Fruit fly (Drosophila melanogaster) whole organism, embryonic: ENCODE data around the gene snk.
A peak's percentile ranks its signal among the peaks of the same experiment; 100 is the strongest.

Experiments used
- Abd-B ChIP-seq: fragments of 200-800 bp; sonication (Bioruptor generic); optimal IDR thresholded peaks from 2 replicates; lab custom pipeline; 2018; ENCODE audit warnings: missing biosample characterization, mild to moderate bottlenecking, missing genetic modification characterization, moderate library complexity
- Atf6 ChIP-seq: fragments of 200-800 bp; sonication (Bioruptor generic); IDR thresholded peaks from 2 replicates; pipeline ENCODE4 v1.3.6; 2022; ENCODE audit warnings: missing biosample characterization, missing genetic modification characterization
- Bgb ChIP-seq: fragments of 200-800 bp; sonication (Bioruptor generic); IDR thresholded peaks from 2 replicates; pipeline ENCODE4 v1.3.6; 2022; ENCODE audit warnings: missing biosample characterization, missing genetic modification characterization; ENCODE audit not compliant: partially characterized antibody
- CG10462 ChIP-seq: fragments of 200-800 bp; sonication (Bioruptor generic); optimal IDR thresholded peaks from 2 replicates; lab custom pipeline; 2016; ENCODE audit warnings: missing biosample characterization, missing genetic modification characterization
- CG10543 ChIP-seq: fragments of 200-800 bp; sonication (Bioruptor generic); optimal IDR thresholded peaks from 3 replicates; lab custom pipeline; 2017; ENCODE audit warnings: missing biosample characterization, mild to moderate bottlenecking, missing genetic modification characterization, moderate library complexity
- CG10979 ChIP-seq: fragments of 200-800 bp; sonication (Bioruptor generic); optimal IDR thresholded peaks from 2 replicates; lab custom pipeline; 2018; ENCODE audit warnings: missing biosample characterization, mild to moderate bottlenecking, missing genetic modification characterization, moderate library complexity
- CG14050 ChIP-seq: fragments of 200-800 bp; sonication (Bioruptor generic); IDR thresholded peaks from 3 replicates; pipeline ENCODE4 v1.3.6; 2022; ENCODE audit warnings: missing biosample characterization, missing genetic modification characterization
- CG18262 ChIP-seq: fragments of 200-800 bp; optimal IDR thresholded peaks from 3 replicates; lab custom pipeline; 2019; ENCODE audit warnings: missing biosample characterization, mild to moderate bottlenecking, missing genetic modification characterization, moderate library complexity
- CG18764 ChIP-seq: fragments of 200-800 bp; sonication (Bioruptor generic); optimal IDR thresholded peaks from 3 replicates; lab custom pipeline; 2016; ENCODE audit warnings: missing biosample characterization, missing genetic modification characterization
- CG31441 ChIP-seq: fragments of 200-800 bp; sonication (Bioruptor generic); IDR thresholded peaks from 2 replicates; pipeline ENCODE4 v1.3.6; 2022; ENCODE audit warnings: missing biosample characterization, missing genetic modification characterization
- CG3163 ChIP-seq: fragments of 200-800 bp; sonication (Bioruptor generic); optimal IDR thresholded peaks from 3 replicates; lab custom pipeline; 2016; ENCODE audit warnings: missing biosample characterization, missing genetic modification characterization
- CG32772 ChIP-seq: fragments of 200-800 bp; sonication (Bioruptor generic); IDR thresholded peaks from 2 replicates; pipeline ENCODE4 v1.3.6; 2022; ENCODE audit warnings: missing biosample characterization, missing genetic modification characterization
- CG5180 ChIP-seq: fragments of 200-800 bp; sonication (Bioruptor generic); optimal IDR thresholded peaks from 3 replicates; lab custom pipeline; 2017; ENCODE audit warnings: missing biosample characterization, missing genetic modification characterization, mild to moderate bottlenecking, moderate library complexity, missing genetic modification reagents
- CG6175 ChIP-seq: fragments of 200-800 bp; sonication (Bioruptor generic); IDR thresholded peaks from 3 replicates; pipeline ENCODE4 v1.3.6; 2022; ENCODE audit warnings: missing biosample characterization, missing genetic modification characterization
- CG6272 ChIP-seq: fragments of 200-800 bp; sonication (Bioruptor generic); IDR thresholded peaks from 2 replicates; pipeline ENCODE4 v1.3.6; 2022; ENCODE audit warnings: missing biosample characterization, missing genetic modification characterization
- CG7839 ChIP-seq: fragments of 200-800 bp; sonication (Bioruptor generic); optimal IDR thresholded peaks from 3 replicates; lab custom pipeline; 2018; ENCODE audit warnings: missing biosample characterization, mild to moderate bottlenecking, missing genetic modification characterization, moderate library complexity
- CG9215 ChIP-seq: fragments of 200-800 bp; sonication (Bioruptor generic); IDR thresholded peaks from 2 replicates; pipeline ENCODE4 v1.3.6; 2022; ENCODE audit warnings: missing biosample characterization, missing genetic modification characterization
- Deaf1 ChIP-seq: fragments of 200-800 bp; optimal IDR thresholded peaks from 3 replicates; lab custom pipeline; 2019; ENCODE audit warnings: missing biosample characterization, mild to moderate bottlenecking, missing genetic modification characterization, moderate library complexity
- Eip74EF ChIP-seq, 2 experiments: fragments of 200-800 bp in 1 of 2; fragments of >200 bp in 1 of 2; sonication (Bioruptor generic) in 1 of 2; optimal IDR thresholded peaks; 2 replicates each; lab custom pipeline; 2017 to 2019; ENCODE audit warnings: missing biosample characterization in 2 of 2, missing genetic modification characterization in 2 of 2, mild to moderate bottlenecking in 1 of 2, moderate library complexity in 1 of 2
- Hr78 ChIP-seq, 2 experiments: fragments of 200-800 bp in 1 of 2; fragments of >200 bp in 1 of 2; sonication (Bioruptor generic) in 1 of 2; optimal IDR thresholded peaks; 2 replicates each; lab custom pipeline; 2017 to 2019; ENCODE audit warnings: missing biosample characterization in 2 of 2, missing genetic modification characterization in 2 of 2, mild to moderate bottlenecking in 1 of 2, moderate library complexity in 1 of 2
- Lpt ChIP-seq: fragments of >200 bp; optimal IDR thresholded peaks from 2 replicates; lab custom pipeline; 2018; ENCODE audit warnings: missing biosample characterization, missing genetic modification characterization
- Mrtf ChIP-seq: fragments of 200-800 bp; sonication (Bioruptor generic); IDR thresholded peaks from 3 replicates; pipeline ENCODE4 v1.3.6; 2022; ENCODE audit warnings: missing biosample characterization, missing genetic modification characterization
- Opbp ChIP-seq: fragments of 200-800 bp; sonication (Bioruptor generic); IDR thresholded peaks from 3 replicates; pipeline ENCODE4 v1.3.6; 2022; ENCODE audit warnings: missing biosample characterization, missing genetic modification characterization; ENCODE audit not compliant: partially characterized antibody
- Poxn ChIP-seq: fragments of 200-800 bp; sonication (Bioruptor generic); IDR thresholded peaks from 2 replicates; pipeline ENCODE4 v1.3.6; 2022; ENCODE audit warnings: missing biosample characterization, missing genetic modification characterization
- aop ChIP-seq: fragments of 200-800 bp; sonication (Bioruptor generic); IDR thresholded peaks from 2 replicates; pipeline ENCODE4 v1.3.6; 2022; ENCODE audit warnings: missing biosample characterization, missing genetic modification characterization
- bsh ChIP-seq, 2 experiments: fragments of 200-800 bp; sonication (Bioruptor generic); optimal IDR thresholded peaks; 2 replicates each; lab custom pipeline; 2017 to 2018; ENCODE audit warnings: mild to moderate bottlenecking in 2 of 2, missing biosample characterization in 2 of 2, missing genetic modification characterization in 2 of 2, moderate library complexity in 1 of 2
- btn ChIP-seq: fragments of 200-800 bp; sonication (Bioruptor generic); optimal IDR thresholded peaks from 2 replicates; lab custom pipeline; 2016; ENCODE audit warnings: missing biosample characterization, missing genetic modification characterization
- disco-r ChIP-seq: fragments of 200-800 bp; sonication (Bioruptor generic); optimal IDR thresholded peaks from 2 replicates; lab custom pipeline; 2016; ENCODE audit warnings: missing biosample characterization, missing genetic modification characterization
- ems ChIP-seq: fragments of 200-800 bp; sonication (Bioruptor generic); optimal IDR thresholded peaks from 3 replicates; lab custom pipeline; 2016; ENCODE audit warnings: missing biosample characterization, missing genetic modification characterization
- fd3F ChIP-seq: fragments of 200-800 bp; sonication (Bioruptor generic); optimal IDR thresholded peaks from 2 replicates; lab custom pipeline; 2018; ENCODE audit warnings: missing biosample characterization, mild to moderate bottlenecking, missing genetic modification characterization, moderate library complexity
- gce ChIP-seq: fragments of 200-800 bp; sonication (Bioruptor generic); IDR thresholded peaks from 3 replicates; pipeline ENCODE4 v1.3.6; 2022; ENCODE audit warnings: missing biosample characterization, missing genetic modification characterization
- gsb-n ChIP-seq: fragments of 200-800 bp; sonication (Bioruptor generic); optimal IDR thresholded peaks from 3 replicates; lab custom pipeline; 2018; ENCODE audit warnings: missing biosample characterization, mild to moderate bottlenecking, missing genetic modification characterization
- inv ChIP-seq: fragments of 200-800 bp; sonication (Bioruptor generic); IDR thresholded peaks from 2 replicates; pipeline ENCODE4 v1.3.6; 2022; ENCODE audit warnings: missing biosample characterization, missing genetic modification characterization; ENCODE audit not compliant: partially characterized antibody
- jigr1 ChIP-seq: fragments of 200-800 bp; sonication (Bioruptor generic); IDR thresholded peaks from 3 replicates; pipeline ENCODE4 v1.3.6; 2022; ENCODE audit warnings: missing biosample characterization, missing genetic modification characterization
- kay ChIP-seq: fragments of 200-800 bp; sonication (Bioruptor generic); optimal IDR thresholded peaks from 2 replicates; lab custom pipeline; 2016; ENCODE audit warnings: missing biosample characterization, missing genetic modification characterization
- lbe ChIP-seq: fragments of 200-800 bp; sonication (Bioruptor generic); optimal IDR thresholded peaks from 2 replicates; lab custom pipeline; 2016; ENCODE audit warnings: missing biosample characterization, mild to moderate bottlenecking, missing genetic modification characterization
- maf-S ChIP-seq: fragments of 200-800 bp; sonication (Bioruptor generic); optimal IDR thresholded peaks from 2 replicates; lab custom pipeline; 2016; ENCODE audit warnings: missing biosample characterization, missing genetic modification characterization
- p53 ChIP-seq: fragments of 200-800 bp; sonication (Bioruptor generic); optimal IDR thresholded peaks from 2 replicates; lab custom pipeline; 2016; ENCODE audit warnings: missing biosample characterization, missing genetic modification characterization
- pan ChIP-seq, 4 experiments: fragments of >200 bp in 3 of 4; fragments of 200-800 bp in 1 of 4; sonication (Bioruptor generic) in 1 of 4; optimal IDR thresholded peaks in 3 of 4; IDR thresholded peaks in 1 of 4; 2 replicates each; pipeline versions ENCODE4 v1.3.6 to Lab custom; 2017 to 2022; ENCODE audit warnings: missing biosample characterization in 2 of 4, missing genetic modification characterization in 2 of 4, mixed read lengths in 1 of 4
- pho ChIP-seq: fragments of 200-800 bp; sonication (Bioruptor generic); optimal IDR thresholded peaks from 2 replicates; lab custom pipeline; 2016; ENCODE audit warnings: missing biosample characterization, missing genetic modification characterization
- psq ChIP-seq: fragments of 200-800 bp; sonication (Bioruptor generic); optimal IDR thresholded peaks from 2 replicates; lab custom pipeline; 2017; ENCODE audit warnings: missing biosample characterization, missing genetic modification characterization
- sens ChIP-seq: fragments of 200-800 bp; sonication (Bioruptor generic); peaks from one replicate; lab custom pipeline; 2016; ENCODE audit warnings: missing biosample characterization, missing genetic modification characterization
- sisA ChIP-seq: fragments of 200-800 bp; sonication (Bioruptor generic); IDR thresholded peaks from 2 replicates; pipeline ENCODE4 v1.3.6; 2022; ENCODE audit warnings: missing biosample characterization, missing genetic modification characterization
- sna ChIP-seq: fragments of 200-800 bp; sonication (Bioruptor generic); IDR thresholded peaks from 2 replicates; pipeline ENCODE4 v1.3.6; 2022; ENCODE audit warnings: missing biosample characterization, missing genetic modification characterization; ENCODE audit not compliant: partially characterized antibody
- tin ChIP-seq: fragments of 200-800 bp; sonication (Bioruptor generic); optimal IDR thresholded peaks from 3 replicates; lab custom pipeline; 2016; ENCODE audit warnings: missing biosample characterization, missing genetic modification characterization
- trem ChIP-seq: fragments of 200-800 bp; optimal IDR thresholded peaks from 3 replicates; lab custom pipeline; 2019; ENCODE audit warnings: missing biosample characterization, mild to moderate bottlenecking, missing genetic modification characterization, moderate library complexity
- unc-4 ChIP-seq: fragments of 200-800 bp; sonication (Bioruptor generic); IDR thresholded peaks from 2 replicates; pipeline ENCODE4 v1.3.6; 2022; ENCODE audit warnings: missing biosample characterization, missing genetic modification characterization; ENCODE audit not compliant: partially characterized antibody
- wek ChIP-seq: fragments of 200-800 bp; sonication (Bioruptor generic); optimal IDR thresholded peaks from 3 replicates; lab custom pipeline; 2018; ENCODE audit warnings: missing biosample characterization, mild to moderate bottlenecking, missing genetic modification characterization, moderate library complexity

Gene snk

DNA sequence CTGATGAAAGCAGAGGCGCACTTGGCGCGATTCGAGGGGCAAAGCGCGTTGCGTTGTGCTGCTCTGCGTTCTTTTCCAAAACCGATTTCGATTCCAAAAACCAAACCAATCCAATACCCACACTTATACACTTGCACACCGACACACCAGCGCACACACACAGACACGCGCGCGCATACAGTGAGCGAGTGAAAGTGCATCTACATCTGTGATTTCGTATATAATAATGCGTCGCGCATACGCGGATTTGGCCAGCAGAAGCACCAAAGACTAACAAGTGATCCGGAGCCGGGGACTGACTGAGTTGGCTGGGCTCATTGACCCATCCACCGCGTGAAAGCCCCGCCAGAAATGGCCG lies 44.4 kb downstream of the snk start (continued):
- TF ChIP-seq Opbp (0 out of 3 replicates have a peak, but pooled peaks have one; percentile 1), Poxn (GFP tag; lab: Robert Waterston, UW) (no peak), Deaf1 (tag; lab: Kevin White, UChicago) (no peak)

DNA sequence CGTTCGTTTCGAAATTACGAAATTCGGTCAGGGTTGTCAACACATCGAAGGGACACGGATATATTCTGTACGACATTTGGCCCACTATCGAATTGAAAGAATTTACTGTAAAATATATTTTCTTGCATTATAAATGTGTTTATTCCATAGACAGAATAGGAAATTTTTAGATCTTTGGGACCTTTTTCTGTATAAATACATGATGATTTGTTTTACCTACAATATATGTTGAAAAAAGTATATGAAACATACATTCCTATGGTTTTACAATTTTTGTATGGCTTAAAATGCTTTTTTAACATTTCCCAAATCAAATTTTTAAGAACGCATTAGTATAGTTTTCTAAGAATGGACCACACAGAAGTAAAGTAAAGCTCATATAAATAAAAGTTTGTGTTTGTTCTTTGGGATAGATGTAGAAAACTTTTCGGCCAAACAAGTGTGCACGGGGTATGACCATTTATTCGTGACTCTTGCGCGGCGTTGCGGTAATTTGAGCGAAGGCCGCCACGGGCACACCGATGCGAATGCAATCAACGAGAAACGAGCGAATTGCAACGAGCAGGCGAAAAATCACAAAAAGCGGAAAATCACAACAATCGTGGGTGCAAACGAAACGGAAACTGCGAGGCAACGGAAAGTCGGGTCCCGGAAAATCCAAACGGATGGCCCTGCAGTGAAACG lies 44.9 kb downstream of the snk start, which contains the start of the genes CG17327, CG44194 and CG7518:
Gene CG17327 (minus strand): TSS at position 177 of the 684 bp plus-strand sequence.
Gene CG44194 (minus strand): TSS at position 177 of the 684 bp plus-strand sequence.
Gene CG7518 (plus strand): TSS at position 540 of the 684 bp plus-strand sequence.
- TF ChIP-seq wek (no peak), CG14050 (GFP tag; lab: Robert Waterston, UW) (no peak), pan (optimal IDR thresholded peaks at IDR 0.05; lab: Kevin White, UChicago) (no peak), pan (GFP tag; optimal IDR thresholded peaks at IDR 0.05 in 1 of 2, IDR thresholded peaks at IDR 0.05 in 1 of 2) (no peak), CG10462 (GFP tag; lab: Kevin White, UChicago) (no peak), CG3163 (no peak), btn (GFP tag; lab: Kevin White, UChicago) (no peak), CG6272 (no peak; the same call in 1 of the 2 replicates), pho (GFP tag; lab: Kevin White, UChicago) (peak; percentile 22), unc-4 (peak; percentile 37), CG18764 (no peak), Eip74EF (GFP tag; optimal IDR thresholded peaks at IDR 0.05; lab: Kevin White, UChicago) (no peak), Abd-B (GFP tag; lab: Kevin White, UChicago) (peak; percentile 39), Hr78 (GFP tag; optimal IDR thresholded peaks at IDR 0.05; lab: Kevin White, UChicago) (no peak), tin (GFP tag; lab: Kevin White, UChicago) (peak; percentile 18), aop (GFP tag; lab: Robert Waterston, UW) (no peak), p53 (GFP tag; lab: Kevin White, UChicago) (no peak), CG32772 (GFP tag; lab: Robert Waterston, UW) (no peak), CG6175 (GFP tag; lab: Robert Waterston, UW) (no peak), trem (tag; lab: Kevin White, UChicago) (peak; percentile 38), sna (no peak), jigr1 (GFP tag; lab: Robert Waterston, UW) (no peak), Bgb (peak; percentile 46), CG10979 (tag; lab: Kevin White, UChicago) (no peak), CG9215 (GFP tag; lab: Robert Waterston, UW) (no peak), fd3F (GFP tag; lab: Kevin White, UChicago) (no peak), sisA (no peak), CG31441 (GFP tag; lab: Robert Waterston, UW) (no peak), Atf6 (no peak), CG7839 (no peak), Lpt (GFP tag; lab: Kevin White, UChicago) (no peak), kay (no peak), ems (GFP tag; lab: Kevin White, UChicago) (no peak), CG18262 (tag; lab: Kevin White, UChicago) (no peak), psq (GFP tag; lab: Kevin White, UChicago) (no peak), bsh (GFP tag; optimal IDR thresholded peaks at IDR 0.05; lab: Kevin White, UChicago) (no peak), gce (GFP tag; lab: Robert Waterston, UW) (no peak), inv (GFP tag; lab: Robert Waterston, UW) (no peak), Mrtf (GFP tag; lab: Robert Waterston, UW) (no peak), sens (GFP tag; lab: Kevin White, UChicago) (peak; percentile 54), gsb-n (tag; lab: Kevin White, UChicago) (no peak), CG5180 (GFP tag; lab: Kevin White, UChicago) (no peak), lbe (GFP tag; lab: Kevin White, UChicago) (no peak), CG10543 (GFP tag; lab: Kevin White, UChicago) (no peak), disco-r (GFP tag; lab: Kevin White, UChicago) (no peak), maf-S (GFP tag; lab: Kevin White, UChicago) (no peak)
